Worm (Caenorhabditis elegans): ENCODE data around the gene Y73F8A.1159.

DNA sequence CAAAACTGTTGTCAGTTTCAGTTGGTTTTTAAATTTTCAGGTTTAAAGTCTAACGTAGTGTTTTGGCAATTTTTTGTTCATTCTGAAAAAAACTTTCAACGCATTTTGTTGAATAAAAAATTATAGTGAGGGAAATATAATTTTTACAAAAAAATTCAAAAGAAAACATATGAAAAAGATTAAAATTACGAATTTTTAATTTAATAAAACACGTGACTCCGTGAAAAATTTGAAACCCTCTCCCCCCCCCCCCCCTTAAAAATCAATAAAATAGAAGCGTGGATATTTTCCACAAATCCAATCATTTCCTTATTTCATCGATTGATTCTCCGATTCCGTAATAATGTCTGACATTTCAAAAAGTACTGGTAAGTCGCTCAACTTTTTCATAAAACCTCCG is 12.7 kb downstream of the Y73F8A.1159 start, which contains the start of gene Y73F8A.20:
- no peak for TF ChIP-seq lsy-2 (tag; optimal IDR thresholded peaks at IDR 0.05)
- no peak for TF ChIP-seq lin-14 (GFP tag; optimal IDR thresholded peaks at IDR 0.05)
- TF ChIP-seq nhr-11 (tag; optimal IDR thresholded peaks at IDR 0.05) = no peak
- no peak for TF ChIP-seq nhr-28 (tag; optimal IDR thresholded peaks at IDR 0.05)
- TF ChIP-seq ztf-4 (tag; optimal IDR thresholded peaks at IDR 0.05) = no peak
- TF ChIP-seq aha-1 (tag; optimal IDR thresholded peaks at IDR 0.05) = no peak
- TF ChIP-seq tlp-1 (tag; optimal IDR thresholded peaks at IDR 0.05) = no peak
- no peak for TF ChIP-seq pag-3 (tag; optimal IDR thresholded peaks at IDR 0.05; ENCODE audit: borderline replicate concordance, insufficient read depth)
- no peak for TF ChIP-seq swsn-7 (tag; optimal IDR thresholded peaks at IDR 0.05)
- no peak for TF ChIP-seq nhr-237 (tag; optimal IDR thresholded peaks at IDR 0.05)
- TF ChIP-seq grh-1 (GFP tag; IDR thresholded peaks at IDR 0.05) = no peak
